ENCODE assay signal across 1 fruit fly cellular context in the genomic region with DNA sequence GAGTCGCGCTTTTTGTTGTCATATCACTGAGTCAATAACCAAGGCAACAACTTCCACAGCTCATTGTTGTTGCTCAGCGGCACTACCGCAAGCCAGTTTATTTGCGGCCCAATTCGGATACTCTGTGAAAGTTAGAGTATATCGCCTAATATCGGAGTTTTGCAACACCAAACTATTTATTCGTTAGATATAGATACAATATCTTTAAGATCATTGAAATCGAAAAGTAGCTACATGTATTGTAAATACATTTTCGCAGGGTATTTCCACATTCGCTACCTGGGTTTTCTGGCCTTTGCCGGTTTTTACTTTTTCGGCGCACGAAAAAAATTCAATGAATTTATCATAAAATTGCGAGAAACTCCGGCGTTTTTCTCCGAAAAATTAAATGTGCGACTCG.
A peak's percentile ranks its signal among the peaks of the same experiment; 100 is the strongest.
TF ChIP-seq lines count a peak whose summit lies in the region.

No protein-coding gene starts in this region.

TF ChIP-seq in whole organism, embryonic, 481 proteins besides CTCF, POLR2A, EP300 and RAD21 (continued from another document and continues in another):
- TF ChIP-seq CG11696 (GFP tag; IDR thresholded peaks at IDR 0.05; lab: Robert Waterston, UW) (peak; percentile 58; the same call in 1 of the 2 replicates), CG1602 (GFP tag; optimal IDR thresholded peaks at IDR 0.05; lab: Kevin White, UChicago) (peak; percentile 27), CG15011 (GFP tag; optimal IDR thresholded peaks at IDR 0.05; lab: Kevin White, UChicago) (peak; percentile 38), ATbp (GFP tag; optimal IDR thresholded peaks at IDR 0.05; lab: Kevin White, UChicago) (peak; percentile 47), CG3281 (GFP tag; optimal IDR thresholded peaks at IDR 0.05; lab: Kevin White, UChicago) (peak; percentile 70), CG10654 (GFP tag; optimal IDR thresholded peaks at IDR 0.05; lab: Kevin White, UChicago) (peak; percentile 24), CG2120 (GFP tag; optimal IDR thresholded peaks at IDR 0.05; lab: Kevin White, UChicago) (peak; percentile 83), da (GFP tag; optimal IDR thresholded peaks at IDR 0.05; lab: Kevin White, UChicago) (no peak), CG11560 (tag; IDR thresholded peaks at IDR 0.05; lab: Robert Waterston, UW) (0 out of 3 replicates have a peak, but pooled peaks have one; percentile 35), run (tag; optimal IDR thresholded peaks at IDR 0.05; lab: Kevin White, UChicago) (peak; percentile 21), sens (GFP tag; lab: Kevin White, UChicago) (peak; percentile 92), gro (GFP tag; optimal IDR thresholded peaks at IDR 0.05; lab: Kevin White, UChicago) (peak; percentile 77), dmrt11E (tag; optimal IDR thresholded peaks at IDR 0.05; lab: Kevin White, UChicago) (no peak), org-1 (GFP tag; optimal IDR thresholded peaks at IDR 0.05; lab: Kevin White, UChicago) (peak; percentile 65), CG31388 (GFP tag; optimal IDR thresholded peaks at IDR 0.05; lab: Kevin White, UChicago) (no peak), Dp (GFP tag; optimal IDR thresholded peaks at IDR 0.05; lab: Kevin White, UChicago) (no peak), Lim3 (GFP tag; IDR thresholded peaks at IDR 0.05; lab: Robert Waterston, UW) (no peak), zfh2 (GFP tag; optimal IDR thresholded peaks at IDR 0.05; lab: Kevin White, UChicago) (peak; percentile 59), CG9609 (GFP tag; optimal IDR thresholded peaks at IDR 0.05; lab: Kevin White, UChicago) (peak; percentile 54), CG14667 (GFP tag; IDR thresholded peaks at IDR 0.05; lab: Robert Waterston, UW) (peak; percentile 64), eyg (GFP tag; optimal IDR thresholded peaks at IDR 0.05; lab: Kevin White, UChicago) (peak; percentile 51), h (optimal IDR thresholded peaks at IDR 0.05; lab: Kevin White, UChicago) (no peak), hth (optimal IDR thresholded peaks at IDR 0.05; lab: Kevin White, UChicago) (no peak), fd96Cb (tag; optimal IDR thresholded peaks at IDR 0.05; lab: Kevin White, UChicago) (peak; percentile 63), HLH3B (GFP tag; IDR thresholded peaks at IDR 0.05; lab: Robert Waterston, UW) (peak; percentile 66), Mad (GFP tag; optimal IDR thresholded peaks at IDR 0.05; lab: Kevin White, UChicago) (peak; percentile 51), crp (GFP tag; optimal IDR thresholded peaks at IDR 0.05; lab: Kevin White, UChicago) (peak in 1 of 2 experiments; percentile 2), exex (tag; optimal IDR thresholded peaks at IDR 0.05; lab: Kevin White, UChicago) (peak; percentile 0), Bteb2 (GFP tag; optimal IDR thresholded peaks at IDR 0.05; lab: Kevin White, UChicago) (peak; percentile 36), zen (tag; optimal IDR thresholded peaks at IDR 0.05; lab: Kevin White, UChicago) (peak; percentile 41), CG8388 (GFP tag; optimal IDR thresholded peaks at IDR 0.05; lab: Kevin White, UChicago) (peak; percentile 37), Blimp-1 (GFP tag; optimal IDR thresholded peaks at IDR 0.05; lab: Kevin White, UChicago) (peak; percentile 47), Six4 (GFP tag; optimal IDR thresholded peaks at IDR 0.05; lab: Kevin White, UChicago) (peak; percentile 10), Hr51 (GFP tag; optimal IDR thresholded peaks at IDR 0.05; lab: Kevin White, UChicago) (peak; percentile 32 to 83), tx (GFP tag; optimal IDR thresholded peaks at IDR 0.05; lab: Kevin White, UChicago) (peak; percentile 42), CG10462 (GFP tag; optimal IDR thresholded peaks at IDR 0.05; lab: Kevin White, UChicago) (peak; percentile 18), CG10979 (tag; optimal IDR thresholded peaks at IDR 0.05; lab: Kevin White, UChicago) (peak; percentile 44), sna (GFP tag; IDR thresholded peaks at IDR 0.05; lab: Robert Waterston, UW; ENCODE audit: partially characterized antibody) (no peak), fd64A (GFP tag; optimal IDR thresholded peaks at IDR 0.05; lab: Kevin White, UChicago) (peak; percentile 6), CG12236 (GFP tag; optimal IDR thresholded peaks at IDR 0.05; lab: Kevin White, UChicago) (no peak), CG15601 (tag; optimal IDR thresholded peaks at IDR 0.05; lab: Kevin White, UChicago) (no peak), CG30020 (tag; optimal IDR thresholded peaks at IDR 0.05; lab: Kevin White, UChicago) (no peak), CG9876 (GFP tag; optimal IDR thresholded peaks at IDR 0.05; lab: Kevin White, UChicago) (no peak), Usf (GFP tag; optimal IDR thresholded peaks at IDR 0.05; lab: Kevin White, UChicago) (peak; percentile 27), bcd (GFP tag; optimal IDR thresholded peaks at IDR 0.05; lab: Kevin White, UChicago) (peak; percentile 67), Ada2b (GFP tag; IDR thresholded peaks at IDR 0.05; lab: Robert Waterston, UW) (peak; percentile 82), CG10431 (GFP tag; optimal IDR thresholded peaks at IDR 0.05; lab: Kevin White, UChicago) (no peak), CG8944 (GFP tag; optimal IDR thresholded peaks at IDR 0.05; lab: Kevin White, UChicago) (peak; percentile 49), CG7271 (tag; optimal IDR thresholded peaks at IDR 0.05; lab: Kevin White, UChicago) (no peak), MTF-1 (GFP tag; optimal IDR thresholded peaks at IDR 0.05; lab: Kevin White, UChicago; ENCODE audit: borderline replicate concordance) (no peak), gsb (GFP tag; IDR thresholded peaks at IDR 0.05; lab: Robert Waterston, UW) (peak; percentile 68), z (GFP tag; IDR thresholded peaks at IDR 0.05; lab: Robert Waterston, UW) (no peak; the same call in 2 of the 3 replicates), Kr (GFP tag; optimal IDR thresholded peaks at IDR 0.05; lab: Kevin White, UChicago) (no peak), CG16863 (GFP tag; optimal IDR thresholded peaks at IDR 0.05; lab: Kevin White, UChicago) (peak; percentile 48), HmgD (GFP tag; optimal IDR thresholded peaks at IDR 0.05; lab: Kevin White, UChicago) (no peak), Hr78 (GFP tag; optimal IDR thresholded peaks at IDR 0.05; lab: Kevin White, UChicago) (no peak), yki (optimal IDR thresholded peaks at IDR 0.05; lab: Kevin White, UChicago) (no peak), E2f1 (GFP tag; IDR thresholded peaks at IDR 0.05; lab: Robert Waterston, UW) (peak; percentile 77), CG6683 (GFP tag; optimal IDR thresholded peaks at IDR 0.05; lab: Kevin White, UChicago) (no peak), gcm2 (GFP tag; optimal IDR thresholded peaks at IDR 0.05; lab: Kevin White, UChicago) (peak; percentile 10), MESR4 (GFP tag; optimal IDR thresholded peaks at IDR 0.05; lab: Kevin White, UChicago) (no peak), wdn (GFP tag; IDR thresholded peaks at IDR 0.05; lab: Robert Waterston, UW) (peak; percentile 60), sob (GFP tag; IDR thresholded peaks at IDR 0.05; lab: Robert Waterston, UW) (peak; percentile 87; the same call in 1 of the 2 replicates), CG15479 (GFP tag; optimal IDR thresholded peaks at IDR 0.05; lab: Kevin White, UChicago) (no peak), peb (GFP tag; IDR thresholded peaks at IDR 0.05; lab: Robert Waterston, UW) (0 out of 2 replicates have a peak, but pooled peaks have one; percentile 43), Nf-YC (tag; optimal IDR thresholded peaks at IDR 0.05; lab: Kevin White, UChicago) (peak; percentile 7), CG11504 (tag; optimal IDR thresholded peaks at IDR 0.05; lab: Kevin White, UChicago) (peak; percentile 83), NK7.1 (GFP tag; optimal IDR thresholded peaks at IDR 0.05; lab: Kevin White, UChicago) (peak; percentile 14), lola (GFP tag; optimal IDR thresholded peaks at IDR 0.05; lab: Kevin White, UChicago) (no peak), CG5180 (GFP tag; optimal IDR thresholded peaks at IDR 0.05; lab: Kevin White, UChicago) (peak; percentile 42), Rx (GFP tag; IDR thresholded peaks at IDR 0.05; lab: Robert Waterston, UW) (peak; percentile 53), zen2 (GFP tag; IDR thresholded peaks at IDR 0.05; lab: Robert Waterston, UW; ENCODE audit: partially characterized antibody) (no peak), pzg (GFP tag; optimal IDR thresholded peaks at IDR 0.05; lab: Kevin White, UChicago) (no peak), Sox102F (GFP tag; optimal IDR thresholded peaks at IDR 0.05; lab: Kevin White, UChicago) (peak; percentile 85), CG1603 (tag; optimal IDR thresholded peaks at IDR 0.05; lab: Kevin White, UChicago) (peak; percentile 76), CG12071 (GFP tag; optimal IDR thresholded peaks at IDR 0.05; lab: Kevin White, UChicago) (peak; percentile 40), D19A (tag; optimal IDR thresholded peaks at IDR 0.05; lab: Kevin White, UChicago) (peak; percentile 78), crc (GFP tag; optimal IDR thresholded peaks at IDR 0.05; lab: Kevin White, UChicago) (peak; percentile 31), insv (GFP tag; optimal IDR thresholded peaks at IDR 0.05; lab: Kevin White, UChicago) (no peak), Antp (GFP tag; optimal IDR thresholded peaks at IDR 0.05; lab: Kevin White, UChicago) (peak; percentile 65), trem (tag; optimal IDR thresholded peaks at IDR 0.05; lab: Kevin White, UChicago) (no peak), sima (GFP tag; optimal IDR thresholded peaks at IDR 0.05; lab: Kevin White, UChicago) (no peak), Rfx (GFP tag; IDR thresholded peaks at IDR 0.05; lab: Robert Waterston, UW) (peak; percentile 93), slou (GFP tag; optimal IDR thresholded peaks at IDR 0.05; lab: Kevin White, UChicago) (peak; percentile 27), MBD-R2 (GFP tag; IDR thresholded peaks at IDR 0.05; lab: Robert Waterston, UW) (peak; percentile 53), Tbp (GFP tag; optimal IDR thresholded peaks at IDR 0.05; lab: Kevin White, UChicago) (no peak), nmo (GFP tag; optimal IDR thresholded peaks at IDR 0.05; lab: Kevin White, UChicago) (peak; percentile 69), chif (GFP tag; optimal IDR thresholded peaks at IDR 0.05; lab: Kevin White, UChicago) (peak; percentile 31 to 65), Scr (GFP tag; IDR thresholded peaks at IDR 0.05; lab: Robert Waterston, UW; ENCODE audit: partially characterized antibody) (no peak), CG4282 (GFP tag; optimal IDR thresholded peaks at IDR 0.05; lab: Kevin White, UChicago) (no peak), CG2129 (GFP tag; IDR thresholded peaks at IDR 0.05; lab: Robert Waterston, UW; ENCODE audit: partially characterized antibody) (no peak), Aef1 (GFP tag; IDR thresholded peaks at IDR 0.05; lab: Robert Waterston, UW) (peak; percentile 85), trh (GFP tag; optimal IDR thresholded peaks at IDR 0.05; lab: Kevin White, UChicago) (peak; percentile 18), CG6689 (GFP tag; IDR thresholded peaks at IDR 0.05; lab: Robert Waterston, UW) (peak; percentile 74), CG12299 (tag; optimal IDR thresholded peaks at IDR 0.05; lab: Kevin White, UChicago) (no peak), her (GFP tag; optimal IDR thresholded peaks at IDR 0.05; lab: Kevin White, UChicago) (peak; percentile 30), usp (GFP tag; optimal IDR thresholded peaks at IDR 0.05; lab: Kevin White, UChicago) (no peak), sens-2 (GFP tag; IDR thresholded peaks at IDR 0.05; lab: Robert Waterston, UW) (peak; percentile 29; the same call in 1 of the 2 replicates), ind (GFP tag; optimal IDR thresholded peaks at IDR 0.05; lab: Kevin White, UChicago) (peak; percentile 52), ftz-f1 (GFP tag; optimal IDR thresholded peaks at IDR 0.05; lab: Kevin White, UChicago) (no peak), CG16779 (GFP tag; IDR thresholded peaks at IDR 0.05; lab: Robert Waterston, UW) (0 out of 2 replicates have a peak, but pooled peaks have one; percentile 21), gce (GFP tag; IDR thresholded peaks at IDR 0.05; lab: Robert Waterston, UW) (peak; percentile 78; the same call in 1 of the 3 replicates), CG11093 (GFP tag; IDR thresholded peaks at IDR 0.05; lab: Robert Waterston, UW) (peak; percentile 68; the same call in 2 of the 3 replicates), CG14710 (tag; optimal IDR thresholded peaks at IDR 0.05; lab: Kevin White, UChicago) (no peak), cwo (GFP tag; optimal IDR thresholded peaks at IDR 0.05; lab: Kevin White, UChicago) (peak; percentile 68), Camta (GFP tag; optimal IDR thresholded peaks at IDR 0.05; lab: Kevin White, UChicago) (peak; percentile 70), CG4617 (GFP tag; optimal IDR thresholded peaks at IDR 0.05; lab: Kevin White, UChicago; ENCODE audit: borderline replicate concordance) (peak; percentile 4), row (GFP tag; IDR thresholded peaks at IDR 0.05; lab: Robert Waterston, UW) (peak; percentile 87), chn (GFP tag; optimal IDR thresholded peaks at IDR 0.05; lab: Kevin White, UChicago) (peak; percentile 45), CG10267 (tag; optimal IDR thresholded peaks at IDR 0.05; lab: Kevin White, UChicago) (peak; percentile 10), Fer2 (tag; optimal IDR thresholded peaks at IDR 0.05; lab: Kevin White, UChicago) (peak; percentile 44), Ets97D (GFP tag; optimal IDR thresholded peaks at IDR 0.05; lab: Kevin White, UChicago) (peak; percentile 17), luna (GFP tag; optimal IDR thresholded peaks at IDR 0.05; lab: Kevin White, UChicago) (no peak), CG6813 (GFP tag; optimal IDR thresholded peaks at IDR 0.05; lab: Kevin White, UChicago) (peak; percentile 37), caup (GFP tag; optimal IDR thresholded peaks at IDR 0.05; lab: Kevin White, UChicago; ENCODE audit: severe bottlenecking) (peak; percentile 78), Gug (GFP tag; IDR thresholded peaks at IDR 0.05; lab: Robert Waterston, UW) (peak; percentile 69), ro (GFP tag; IDR thresholded peaks at IDR 0.05; lab: Robert Waterston, UW) (0 out of 2 replicates have a peak, but pooled peaks have one; percentile 11), BtbVII (GFP tag; optimal IDR thresholded peaks at IDR 0.05; lab: Kevin White, UChicago) (peak; percentile 45), CG15696 (tag; optimal IDR thresholded peaks at IDR 0.05; lab: Kevin White, UChicago) (peak; percentile 5), CG32767 (GFP tag; IDR thresholded peaks at IDR 0.05; lab: Robert Waterston, UW) (peak; percentile 52), slp2 (GFP tag; optimal IDR thresholded peaks at IDR 0.05; lab: Kevin White, UChicago) (peak; percentile 54), CG1647 (GFP tag; optimal IDR thresholded peaks at IDR 0.05; lab: Kevin White, UChicago) (peak; percentile 69), CG14014 (GFP tag; IDR thresholded peaks at IDR 0.05; lab: Robert Waterston, UW) (peak; percentile 79), sqz (GFP tag; optimal IDR thresholded peaks at IDR 0.05; lab: Kevin White, UChicago) (peak; percentile 38), btn (GFP tag; optimal IDR thresholded peaks at IDR 0.05; lab: Kevin White, UChicago) (no peak), seq (GFP tag; IDR thresholded peaks at IDR 0.05; lab: Robert Waterston, UW) (peak; percentile 83)
